Fruit fly (Drosophila melanogaster) Kc167 (cell line): ENCODE measurements around the gene rumi.

Experiments used
- Myc ChIP-seq: fragments of >200 bp; optimal IDR thresholded peaks from 2 replicates; lab custom pipeline; 2017; ENCODE audit warnings: missing external identifiers
- Sin3A ChIP-seq: fragments of >200 bp; optimal IDR thresholded peaks from 2 replicates; lab custom pipeline; 2018; ENCODE audit warnings: missing external identifiers
- h ChIP-seq: fragments of >200 bp; optimal IDR thresholded peaks from 3 replicates; lab custom pipeline; 2018; ENCODE audit warnings: missing external identifiers
- insv ChIP-seq: fragments of >200 bp; optimal IDR thresholded peaks from 3 replicates; lab custom pipeline; 2018; ENCODE audit warnings: missing external identifiers
- psq ChIP-seq: fragments of >200 bp; optimal IDR thresholded peaks from 2 replicates; lab custom pipeline; 2017; ENCODE audit warnings: missing external identifiers
- ttk ChIP-seq: sonication (Bioruptor generic); optimal IDR thresholded peaks from 2 replicates; lab custom pipeline; 2017; ENCODE audit warnings: missing external identifiers

The rumi gene

DNA sequence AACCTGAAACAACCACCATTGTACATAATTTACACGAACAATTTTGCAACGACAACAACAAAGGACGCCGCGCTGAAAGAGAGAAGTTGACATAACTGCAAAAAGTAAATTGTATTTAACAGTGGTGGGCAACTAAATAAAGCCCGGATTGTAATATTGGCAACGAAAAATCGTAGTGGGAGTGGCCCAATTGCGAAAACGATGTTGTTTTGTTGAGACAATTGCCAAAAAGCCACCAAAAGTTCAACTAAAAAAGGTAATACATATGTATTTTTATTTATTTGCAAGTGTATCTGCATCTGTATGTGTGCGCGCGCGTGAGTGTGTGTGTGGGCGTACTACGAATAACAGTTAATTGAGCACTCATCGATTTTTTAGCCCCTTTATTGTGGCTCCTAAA lies 714 bp upstream of the rumi start:
- TF ChIP-seq insv (lab: Kevin White, UChicago) (no peak), h (lab: Kevin White, UChicago) (no peak), psq (lab: Kevin White, UChicago) (no peak), Myc (lab: Kevin White, UChicago) (no peak)

DNA sequence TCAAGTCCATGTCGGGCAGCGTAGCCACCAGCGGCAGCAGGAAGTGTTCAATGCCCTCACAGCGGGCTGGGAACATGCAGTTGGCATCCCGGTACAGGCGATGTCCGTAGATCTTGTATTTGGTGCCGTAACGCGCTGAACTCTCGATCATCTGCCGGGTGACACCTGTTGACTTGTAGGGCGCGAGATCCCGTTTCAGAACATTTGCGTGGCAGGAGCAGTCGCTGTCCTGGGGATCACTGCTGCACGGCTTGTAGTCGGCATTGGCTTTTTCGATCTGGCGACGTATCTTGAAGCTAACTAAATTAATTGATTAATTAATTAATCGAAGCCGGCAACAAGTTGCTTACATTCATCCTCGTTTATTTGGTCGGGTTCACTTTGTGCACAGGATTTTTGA lies 358 bp downstream of the rumi start:
- TF ChIP-seq insv (lab: Kevin White, UChicago): no peak
- TF ChIP-seq Sin3A (lab: Kevin White, UChicago): no peak
- TF ChIP-seq h (lab: Kevin White, UChicago): no peak
- no peak for TF ChIP-seq ttk
- no peak for TF ChIP-seq Myc (lab: Kevin White, UChicago)
- TF ChIP-seq psq (lab: Kevin White, UChicago): no peak

DNA sequence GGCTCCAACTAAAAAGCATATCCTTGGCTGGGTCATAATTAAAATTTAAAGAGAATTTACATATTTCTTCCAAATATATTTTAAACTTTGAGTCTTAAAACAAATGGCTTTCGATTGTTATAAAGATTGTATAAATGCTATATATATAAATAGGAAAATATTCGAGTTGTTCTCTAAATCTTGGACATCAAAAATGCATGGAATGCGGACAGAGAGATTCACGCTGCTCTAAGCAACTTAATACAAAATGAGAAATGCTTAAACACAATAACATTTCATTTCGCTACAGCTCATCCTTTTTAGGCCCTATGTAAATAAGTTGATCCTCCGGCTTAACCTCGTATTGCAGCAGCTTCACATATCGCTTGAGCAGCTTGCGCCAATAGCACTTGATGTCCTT lies 1.4 kb downstream of the rumi start, which contains the start of gene CG31139:
CG31139 (minus strand) TSS at position 101 of the 400 bp plus-strand sequence.
- TF ChIP-seq Sin3A (lab: Kevin White, UChicago): no peak
- no peak for TF ChIP-seq psq (lab: Kevin White, UChicago)
- TF ChIP-seq h (lab: Kevin White, UChicago): no peak
- TF ChIP-seq ttk: no peak
- TF ChIP-seq Myc (lab: Kevin White, UChicago): no peak
- TF ChIP-seq insv (lab: Kevin White, UChicago): no peak

DNA sequence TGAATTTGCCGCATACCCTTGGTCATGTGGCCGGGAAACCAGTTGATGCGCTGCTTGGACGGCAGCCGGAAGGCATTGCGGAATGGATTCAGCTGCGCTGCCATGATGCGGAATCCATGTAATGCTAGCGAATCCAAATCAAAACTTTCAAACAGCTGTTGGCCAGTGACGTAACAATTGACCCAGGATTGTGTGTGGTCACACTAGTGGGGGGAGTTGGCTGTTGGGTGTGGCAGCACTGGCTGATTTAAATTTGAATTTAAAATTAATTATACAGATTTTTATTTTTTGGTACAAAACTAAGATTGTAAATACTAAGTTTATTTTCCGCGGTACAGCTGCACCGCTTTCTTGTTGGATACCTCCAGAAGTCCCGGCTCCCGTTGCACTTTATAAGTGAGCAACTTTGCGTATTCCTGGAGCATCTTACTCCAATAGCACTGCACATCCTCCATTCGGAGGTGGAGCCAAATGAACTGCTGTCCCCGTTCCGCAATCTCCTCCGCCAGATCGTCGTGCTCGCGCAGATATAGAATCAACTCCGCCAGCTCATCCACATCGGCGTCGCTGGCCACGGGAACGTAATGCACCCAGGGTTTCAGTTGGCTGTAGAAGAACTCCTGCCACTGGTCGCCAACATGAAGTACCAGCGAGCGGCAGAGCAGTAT lies 2.8 kb downstream of the rumi start, which contains the start of gene CG17141:
CG17141 (minus strand) TSS at position 177 of the 668 bp plus-strand sequence.
- TF ChIP-seq insv (lab: Kevin White, UChicago) (no peak), Myc (lab: Kevin White, UChicago) (no peak), psq (lab: Kevin White, UChicago) (no peak), Sin3A (lab: Kevin White, UChicago) (no peak), h (lab: Kevin White, UChicago) (no peak), ttk (no peak)

DNA sequence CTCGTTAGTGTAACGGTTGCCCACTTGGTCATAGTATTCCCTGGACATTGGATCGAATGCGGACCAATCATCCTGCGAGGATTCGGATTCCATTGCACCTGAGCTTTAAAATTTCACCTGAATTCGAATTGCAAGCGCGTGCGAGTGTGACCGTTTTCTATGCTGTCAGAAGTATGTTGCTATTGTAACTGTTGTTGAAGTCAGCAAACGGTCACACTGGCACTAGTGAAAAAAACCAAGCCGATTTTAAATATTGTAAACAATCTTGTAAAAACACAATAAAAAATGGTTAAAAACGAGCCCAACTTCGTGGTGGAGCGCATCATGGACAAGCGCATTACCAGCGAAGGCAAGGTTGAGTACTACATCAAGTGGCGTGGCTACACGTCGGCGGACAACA lies 5.0 kb downstream of the rumi start, which contains the start of the genes vret and HP1c:
vret (minus strand) TSS at position 150 of the 400 bp plus-strand sequence.
HP1c (plus strand) TSS at position 189 of the 400 bp plus-strand sequence.
- TF ChIP-seq ttk: no peak
- TF ChIP-seq Myc (lab: Kevin White, UChicago): no peak
- no peak for TF ChIP-seq insv (lab: Kevin White, UChicago)
- TF ChIP-seq Sin3A (lab: Kevin White, UChicago): no peak
- TF ChIP-seq psq (lab: Kevin White, UChicago): no peak
- no peak for TF ChIP-seq h (lab: Kevin White, UChicago)

DNA sequence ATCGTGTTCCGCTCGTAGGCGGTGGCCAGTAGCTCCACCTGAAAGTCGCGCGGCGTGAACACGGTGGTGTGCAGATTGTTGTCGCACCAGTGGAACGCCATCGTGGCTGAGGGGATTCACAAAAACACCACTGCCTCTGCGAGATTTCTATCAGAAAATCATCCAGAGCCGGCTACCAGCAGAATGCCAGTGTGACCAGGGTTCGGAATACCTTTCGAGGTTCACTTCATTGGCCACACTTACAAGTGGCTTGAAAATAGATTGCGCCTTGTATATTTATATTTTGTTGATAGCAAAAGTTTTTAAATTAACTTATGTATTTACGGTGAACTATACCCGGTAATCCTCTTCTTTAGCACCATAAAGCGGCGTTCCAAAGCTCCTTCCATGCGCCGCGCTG lies 9.5 kb downstream of the rumi start, which contains the start of the genes Dcr-1 and CG6985:
Dcr-1 (minus strand) TSS at position 162 of the 400 bp plus-strand sequence.
CG6985 (plus strand) TSS at position 221 of the 400 bp plus-strand sequence.
- TF ChIP-seq Sin3A (lab: Kevin White, UChicago) (no peak), h (lab: Kevin White, UChicago) (no peak), insv (lab: Kevin White, UChicago) (no peak), psq (lab: Kevin White, UChicago) (no peak), ttk (no peak), Myc (lab: Kevin White, UChicago) (no peak)

DNA sequence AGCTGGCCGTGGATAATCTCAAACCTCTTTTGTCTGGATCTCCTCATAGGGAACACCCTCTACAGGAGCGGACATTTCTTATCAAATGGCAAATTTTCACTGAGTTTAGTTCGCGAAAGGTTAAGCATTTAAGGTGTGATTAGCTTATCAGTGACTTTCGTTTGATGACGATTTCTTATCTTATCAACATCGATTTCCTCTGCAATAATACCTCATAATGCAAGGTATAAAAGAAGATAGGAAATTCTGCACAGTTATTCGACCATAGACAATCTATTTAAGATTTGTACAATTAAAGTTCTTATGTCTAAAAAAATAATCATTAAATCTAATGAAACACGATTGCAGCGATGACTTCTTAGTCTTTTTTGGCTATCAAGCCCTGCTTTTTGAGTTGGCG lies 16.6 kb downstream of the rumi start, which contains the start of gene Takl2:
Takl2 (minus strand) TSS at position 101 of the 400 bp plus-strand sequence.
- TF ChIP-seq Myc (lab: Kevin White, UChicago): no peak
- TF ChIP-seq h (lab: Kevin White, UChicago): no peak
- no peak for TF ChIP-seq insv (lab: Kevin White, UChicago)
- TF ChIP-seq psq (lab: Kevin White, UChicago): no peak
- TF ChIP-seq Sin3A (lab: Kevin White, UChicago): no peak

DNA sequence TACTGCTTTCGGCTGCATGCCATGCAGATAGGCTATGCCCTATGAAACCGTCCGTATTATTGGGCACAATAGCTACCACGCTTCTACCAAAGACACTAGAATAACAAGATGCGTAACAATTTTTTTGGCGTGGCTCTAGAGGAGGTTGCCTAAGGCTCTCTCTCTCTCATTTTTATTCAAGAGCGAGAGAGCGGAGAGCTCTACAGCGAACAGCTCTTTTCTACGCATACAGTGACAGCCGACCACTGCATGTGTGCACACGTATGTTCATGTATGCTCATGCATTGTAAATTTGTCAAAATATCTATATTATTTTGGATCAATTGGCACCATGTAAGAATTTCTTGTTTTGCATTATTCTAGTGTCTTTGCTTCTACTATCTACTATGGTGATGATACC lies 17.4 kb downstream of the rumi start:
- TF ChIP-seq psq (lab: Kevin White, UChicago) (no peak), h (lab: Kevin White, UChicago) (no peak), Myc (lab: Kevin White, UChicago) (no peak), Sin3A (lab: Kevin White, UChicago) (no peak), ttk (no peak), insv (lab: Kevin White, UChicago) (no peak)

DNA sequence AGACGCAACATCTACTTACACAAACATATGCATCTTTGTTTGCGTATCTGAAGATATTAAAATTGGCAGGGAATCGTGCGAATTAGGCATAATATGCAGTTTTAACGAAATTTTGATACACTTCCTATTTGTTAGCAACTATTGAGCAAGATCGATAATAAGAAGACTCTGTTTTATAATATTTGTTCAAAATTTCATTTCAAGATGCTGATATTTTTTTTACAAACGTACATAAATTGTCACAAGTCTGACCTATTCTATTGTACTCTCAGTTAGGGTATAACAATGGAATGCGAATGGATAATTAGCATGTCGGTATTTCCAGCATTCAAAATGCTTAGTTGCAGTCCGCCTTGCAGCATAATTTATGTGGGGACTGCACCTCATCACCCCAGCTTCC lies 22.5 kb downstream of the rumi start:
- TF ChIP-seq h (lab: Kevin White, UChicago) (no peak), psq (lab: Kevin White, UChicago) (no peak), ttk (no peak), Myc (lab: Kevin White, UChicago) (no peak), Sin3A (lab: Kevin White, UChicago) (no peak), insv (lab: Kevin White, UChicago) (no peak)

DNA sequence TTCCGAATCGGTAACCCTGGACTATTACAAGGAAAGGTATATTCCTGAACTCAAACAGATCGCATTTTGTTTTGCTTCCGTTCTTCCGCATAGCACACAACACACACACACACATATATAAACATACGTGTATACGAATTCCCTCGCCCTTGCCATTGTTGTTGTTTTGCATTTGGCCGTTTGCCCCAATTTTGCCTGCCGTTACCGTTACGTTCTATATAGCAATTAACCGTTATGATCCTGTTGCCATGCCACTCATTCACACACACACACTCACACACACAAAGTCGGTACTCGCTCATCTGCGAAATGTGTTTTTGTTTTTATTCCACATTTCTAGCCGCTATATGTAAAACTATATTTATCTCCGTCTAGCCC lies 23.0 kb downstream of the rumi start:
- TF ChIP-seq Sin3A (lab: Kevin White, UChicago) (no peak), ttk (no peak), h (lab: Kevin White, UChicago) (no peak), insv (lab: Kevin White, UChicago) (no peak), psq (lab: Kevin White, UChicago) (no peak), Myc (lab: Kevin White, UChicago) (no peak)

DNA sequence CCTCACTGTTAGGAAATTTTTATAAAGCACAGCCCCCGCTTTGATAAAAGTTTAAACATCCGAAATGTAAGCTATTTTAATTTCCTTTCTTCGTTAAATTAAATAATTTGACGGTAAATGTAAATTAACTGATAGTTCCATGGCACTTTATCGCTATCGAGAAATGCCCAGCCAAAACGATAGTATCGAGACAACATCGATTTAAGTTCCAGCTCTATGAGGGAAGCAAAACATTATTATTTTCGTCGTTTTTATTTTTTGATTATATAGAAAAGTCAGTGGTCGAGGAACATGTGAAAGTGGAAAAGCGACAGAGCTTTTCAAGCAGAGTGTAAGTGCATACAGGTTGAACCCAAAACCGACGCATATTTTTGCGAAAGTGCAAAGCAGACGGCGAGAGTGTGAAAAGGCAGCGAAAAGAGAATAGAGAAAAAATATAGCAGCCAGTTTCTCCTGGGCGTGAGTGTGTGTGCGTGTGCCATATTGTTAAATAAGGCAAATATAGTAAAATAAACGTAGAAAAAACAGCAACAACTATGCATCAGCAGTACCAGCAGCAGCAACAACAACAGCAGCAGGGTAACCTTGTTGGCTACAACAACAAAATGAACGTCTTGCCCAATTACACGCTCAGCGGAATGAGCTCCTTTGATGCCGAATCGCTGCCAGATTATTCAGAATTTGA lies 23.5 kb downstream of the rumi start, which contains the start of gene CG45049:
CG45049 (plus strand) TSS at position 197 of the 685 bp plus-strand sequence.
- TF ChIP-seq psq (lab: Kevin White, UChicago) (no peak), ttk (no peak), Sin3A (lab: Kevin White, UChicago) (no peak), h (lab: Kevin White, UChicago) (no peak), insv (lab: Kevin White, UChicago) (no peak), Myc (lab: Kevin White, UChicago) (no peak)
